Worm (Caenorhabditis elegans): ENCODE measurements around the gene R05G6.3.

R05G6.3 gene

ce11 chrIV:7486201-7486947 lies 30.0 kb upstream of the R05G6.3 start, which contains the start of the genes his-61 and his-62:
his-61 (minus strand) TSS chrIV:7486217.
his-62 (plus strand) TSS chrIV:7486545.
- peak; percentile 58 for TF ChIP-seq flt-1 (GFP tag; IDR thresholded peaks at IDR 0.05)
- TF ChIP-seq cog-1 (tag; optimal IDR thresholded peaks at IDR 0.05), result peak; percentile 97
- no peak for TF ChIP-seq tab-1 (GFP tag; IDR thresholded peaks at IDR 0.05)
- no peak for TF ChIP-seq T22C8.4 (GFP tag; IDR thresholded peaks at IDR 0.05)
- TF ChIP-seq ztf-29 (GFP tag; IDR thresholded peaks at IDR 0.05), result no peak; the same call in 1 of the 2 replicates
- no peak for TF ChIP-seq med-1 (GFP tag; optimal IDR thresholded peaks at IDR 0.05; ENCODE audit: insufficient read depth)
- TF ChIP-seq ztf-23 (GFP tag; IDR thresholded peaks at IDR 0.05), result 0 out of 2 replicates have a peak, but pooled peaks have one; percentile 4
- peak; percentile 73 for TF ChIP-seq klf-2 (GFP tag; conservative IDR thresholded peaks at IDR 0.05)
- no peak for TF ChIP-seq ref-1 (GFP tag; conservative IDR thresholded peaks at IDR 0.05)

DNA sequence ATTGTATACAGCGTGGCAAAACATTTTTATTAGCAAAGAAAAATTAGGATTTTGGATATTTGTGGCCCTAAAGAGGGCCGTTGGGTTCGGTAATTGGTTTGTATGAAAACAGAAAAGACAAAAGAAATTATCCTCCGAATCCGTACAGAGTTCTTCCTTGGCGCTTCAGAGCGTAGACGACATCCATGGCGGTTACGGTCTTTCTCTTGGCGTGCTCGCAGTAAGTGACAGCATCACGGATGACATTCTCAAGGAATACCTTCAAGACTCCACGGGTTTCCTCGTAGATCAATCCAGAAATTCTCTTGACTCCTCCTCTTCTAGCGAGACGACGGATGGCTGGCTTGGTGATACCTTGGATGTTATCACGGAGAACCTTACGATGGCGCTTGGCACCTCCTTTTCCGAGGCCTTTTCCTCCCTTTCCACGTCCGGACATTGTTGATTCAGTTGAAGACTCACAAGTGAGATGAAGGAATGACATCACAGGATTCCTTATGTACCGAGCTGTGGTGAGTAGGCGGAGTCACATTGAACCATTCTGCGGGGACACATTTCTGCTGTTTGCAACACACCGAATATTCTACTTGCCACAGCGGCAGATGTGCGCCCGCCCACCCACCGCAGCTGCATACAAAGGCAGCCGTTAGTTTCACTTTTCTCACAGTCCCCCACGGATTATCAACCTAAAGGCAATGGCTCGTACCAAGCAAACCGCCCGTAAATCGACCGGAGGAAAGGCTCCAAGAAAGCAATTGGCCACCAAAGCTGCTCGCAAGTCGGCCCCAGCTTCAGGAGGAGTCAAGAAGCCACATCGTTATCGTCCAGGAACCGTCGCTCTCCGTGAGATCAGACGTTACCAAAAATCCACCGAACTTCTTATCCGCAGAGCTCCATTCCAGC lies 28.5 kb upstream of the R05G6.3 start, which contains the start of the genes his-60 and his-59:
TSS of gene his-60 (minus strand) at position 439 of the 903 bp plus-strand sequence.
TSS of gene his-59 (plus strand) at position 696 of the 903 bp plus-strand sequence.
- TF ChIP-seq klf-2 (GFP tag; conservative IDR thresholded peaks at IDR 0.05), result no peak
- TF ChIP-seq med-1 (GFP tag; optimal IDR thresholded peaks at IDR 0.05; ENCODE audit: insufficient read depth), result no peak
- TF ChIP-seq tab-1 (GFP tag; IDR thresholded peaks at IDR 0.05), result no peak; the same call in 1 of the 2 replicates
- peak; percentile 90 for TF ChIP-seq flt-1 (GFP tag; IDR thresholded peaks at IDR 0.05)
- TF ChIP-seq cog-1 (tag; optimal IDR thresholded peaks at IDR 0.05), result peak; percentile 60
- TF ChIP-seq ztf-23 (GFP tag; IDR thresholded peaks at IDR 0.05), result peak; percentile 67; the same call in 1 of the 2 replicates
- TF ChIP-seq T22C8.4 (GFP tag; IDR thresholded peaks at IDR 0.05), result 0 out of 2 replicates have a peak, but pooled peaks have one; percentile 6
- no peak; the same call in 1 of the 2 replicates for TF ChIP-seq ztf-29 (GFP tag; IDR thresholded peaks at IDR 0.05)

DNA sequence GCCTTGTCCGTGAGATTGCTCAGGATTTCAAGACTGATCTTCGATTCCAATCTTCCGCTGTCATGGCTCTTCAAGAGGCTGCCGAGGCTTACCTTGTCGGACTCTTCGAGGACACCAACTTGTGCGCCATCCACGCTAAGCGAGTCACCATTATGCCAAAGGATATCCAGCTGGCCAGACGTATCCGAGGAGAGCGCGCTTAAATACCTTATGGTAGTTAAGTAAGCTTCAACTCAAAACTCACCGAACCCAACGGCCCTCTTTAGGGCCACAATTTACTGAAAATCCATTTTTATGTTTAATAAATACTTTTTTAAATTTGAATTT lies 27.9 kb upstream of the R05G6.3 start:
- no peak for TF ChIP-seq ztf-29 (GFP tag; IDR thresholded peaks at IDR 0.05)
- TF ChIP-seq flt-1 (GFP tag; IDR thresholded peaks at IDR 0.05), result peak; percentile 65
- no peak for TF ChIP-seq T22C8.4 (GFP tag; IDR thresholded peaks at IDR 0.05)
- TF ChIP-seq klf-2 (GFP tag; conservative IDR thresholded peaks at IDR 0.05), result no peak

DNA sequence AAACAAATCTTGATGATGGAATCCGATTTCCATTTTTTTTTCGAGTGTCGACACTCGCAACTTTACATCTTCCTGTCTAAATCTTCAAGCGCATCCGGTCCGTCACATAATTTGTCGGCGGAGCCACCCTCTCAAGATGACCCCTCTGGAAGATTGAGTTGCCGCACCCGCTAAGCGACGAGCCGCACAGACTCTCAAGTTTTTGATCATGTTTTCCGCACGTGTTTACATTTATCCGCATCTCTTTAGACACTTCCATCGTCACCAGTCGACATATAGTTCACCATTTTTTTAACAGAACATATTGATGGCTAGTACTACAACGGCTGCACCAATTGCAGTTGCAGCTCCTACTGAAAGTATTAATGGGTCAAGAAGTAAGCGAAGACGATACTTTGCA lies 24.9 kb upstream of the R05G6.3 start, which contains the start of gene F55G1.1:
TSS of gene F55G1.1 (plus strand) at position 301 of the 400 bp plus-strand sequence.
- TF ChIP-seq cog-1 (tag; optimal IDR thresholded peaks at IDR 0.05) (no peak), klf-2 (GFP tag; conservative IDR thresholded peaks at IDR 0.05) (no peak), flt-1 (GFP tag; IDR thresholded peaks at IDR 0.05) (no peak), ref-1 (GFP tag; conservative IDR thresholded peaks at IDR 0.05) (no peak), med-1 (GFP tag; optimal IDR thresholded peaks at IDR 0.05; ENCODE audit: insufficient read depth) (no peak)

ce11 chrIV:7497205-7497604 lies 19.1 kb upstream of the R05G6.3 start:
- TF ChIP-seq tab-1 (GFP tag; IDR thresholded peaks at IDR 0.05), result no peak
- TF ChIP-seq ztf-23 (GFP tag; IDR thresholded peaks at IDR 0.05), result no peak
- TF ChIP-seq klf-2 (GFP tag; conservative IDR thresholded peaks at IDR 0.05), result no peak
- TF ChIP-seq med-1 (GFP tag; optimal IDR thresholded peaks at IDR 0.05; ENCODE audit: insufficient read depth), result no peak
- no peak for TF ChIP-seq ztf-29 (GFP tag; IDR thresholded peaks at IDR 0.05)
- TF ChIP-seq T22C8.4 (GFP tag; IDR thresholded peaks at IDR 0.05), result no peak

ce11 chrIV:7497750-7498149 lies 18.6 kb upstream of the R05G6.3 start, which contains the start of gene egas-4:
egas-4 (minus strand) TSS chrIV:7497850.
- TF ChIP-seq ref-1 (GFP tag; conservative IDR thresholded peaks at IDR 0.05), result no peak
- no peak for TF ChIP-seq flt-1 (GFP tag; IDR thresholded peaks at IDR 0.05)
- TF ChIP-seq ztf-29 (GFP tag; IDR thresholded peaks at IDR 0.05), result no peak
- TF ChIP-seq ztf-23 (GFP tag; IDR thresholded peaks at IDR 0.05), result no peak
- TF ChIP-seq klf-2 (GFP tag; conservative IDR thresholded peaks at IDR 0.05), result no peak
- TF ChIP-seq med-1 (GFP tag; optimal IDR thresholded peaks at IDR 0.05; ENCODE audit: insufficient read depth), result no peak
- TF ChIP-seq tab-1 (GFP tag; IDR thresholded peaks at IDR 0.05), result no peak
- TF ChIP-seq cog-1 (tag; optimal IDR thresholded peaks at IDR 0.05), result no peak
- TF ChIP-seq T22C8.4 (GFP tag; IDR thresholded peaks at IDR 0.05), result no peak

DNA sequence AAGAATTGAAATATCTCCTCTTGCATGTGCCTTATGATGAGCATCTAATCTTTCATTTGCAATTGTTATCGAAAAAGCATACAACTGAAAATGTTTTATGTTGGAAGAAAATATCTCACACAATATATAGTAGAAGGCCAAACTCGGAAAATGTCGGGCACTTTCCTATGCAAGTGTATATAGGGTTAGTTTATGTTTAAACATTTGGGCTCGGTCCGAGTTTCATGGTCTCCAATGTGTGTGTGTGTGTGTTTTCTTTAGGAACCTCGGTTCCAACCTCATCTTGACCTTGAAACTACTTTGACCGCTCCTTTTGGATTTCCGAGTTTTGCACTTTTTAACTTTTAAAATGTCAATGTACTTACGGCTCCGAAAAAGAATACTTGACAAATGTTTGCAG lies 17.1 kb upstream of the R05G6.3 start:
- no peak for TF ChIP-seq ref-1 (GFP tag; conservative IDR thresholded peaks at IDR 0.05)
- TF ChIP-seq klf-2 (GFP tag; conservative IDR thresholded peaks at IDR 0.05), result no peak
- TF ChIP-seq med-1 (GFP tag; optimal IDR thresholded peaks at IDR 0.05; ENCODE audit: insufficient read depth), result no peak
- no peak for TF ChIP-seq tab-1 (GFP tag; IDR thresholded peaks at IDR 0.05)
- no peak for TF ChIP-seq T22C8.4 (GFP tag; IDR thresholded peaks at IDR 0.05)
- TF ChIP-seq cog-1 (tag; optimal IDR thresholded peaks at IDR 0.05), result no peak
- no peak for TF ChIP-seq ztf-23 (GFP tag; IDR thresholded peaks at IDR 0.05)
- no peak for TF ChIP-seq ztf-29 (GFP tag; IDR thresholded peaks at IDR 0.05)
- no peak for TF ChIP-seq flt-1 (GFP tag; IDR thresholded peaks at IDR 0.05)

DNA sequence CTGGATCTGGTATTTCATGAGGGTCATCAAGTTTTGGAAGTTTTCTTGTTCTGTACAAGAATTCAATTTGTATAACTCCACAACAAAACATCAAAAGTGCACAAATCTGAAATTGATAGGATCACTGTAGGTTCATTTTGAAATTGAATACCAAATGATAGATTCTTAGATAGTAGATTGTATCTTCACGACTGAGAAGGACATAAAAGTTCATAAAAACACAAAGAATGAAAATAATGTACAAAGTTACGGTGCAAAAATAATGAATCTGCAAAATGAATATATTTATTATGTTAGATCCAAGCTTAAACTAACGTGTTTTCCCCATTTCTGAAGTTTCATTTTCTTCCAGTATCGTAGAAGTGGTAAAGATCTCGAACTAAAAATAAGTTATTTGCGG lies 15.4 kb upstream of the R05G6.3 start:
- TF ChIP-seq ztf-29 (GFP tag; IDR thresholded peaks at IDR 0.05) (no peak), cog-1 (tag; optimal IDR thresholded peaks at IDR 0.05) (no peak)

- TF ChIP-seq flt-1 (GFP tag; IDR thresholded peaks at IDR 0.05), result no peak
- TF ChIP-seq tab-1 (GFP tag; IDR thresholded peaks at IDR 0.05), result no peak
- TF ChIP-seq klf-2 (GFP tag; conservative IDR thresholded peaks at IDR 0.05), result no peak
- TF ChIP-seq ztf-29 (GFP tag; IDR thresholded peaks at IDR 0.05), result no peak
- no peak for TF ChIP-seq med-1 (GFP tag; optimal IDR thresholded peaks at IDR 0.05; ENCODE audit: insufficient read depth)
- TF ChIP-seq ztf-23 (GFP tag; IDR thresholded peaks at IDR 0.05), result no peak
- TF ChIP-seq cog-1 (tag; optimal IDR thresholded peaks at IDR 0.05), result no peak
- TF ChIP-seq T22C8.4 (GFP tag; IDR thresholded peaks at IDR 0.05), result no peak
- TF ChIP-seq ref-1 (GFP tag; conservative IDR thresholded peaks at IDR 0.05), result no peak
Measured at ce11 chrIV:7501337-7501736, 15.0 kb upstream of the R05G6.3 start, which contains the start of gene F55G1.15. F55G1.15 (minus strand) TSS chrIV:7501437.

Measured in whole organism, midembryonic.